Worm (Caenorhabditis elegans): Measurements from ENCODE around the gene plpp-1.3.

Gene plpp-1.3

DNA sequence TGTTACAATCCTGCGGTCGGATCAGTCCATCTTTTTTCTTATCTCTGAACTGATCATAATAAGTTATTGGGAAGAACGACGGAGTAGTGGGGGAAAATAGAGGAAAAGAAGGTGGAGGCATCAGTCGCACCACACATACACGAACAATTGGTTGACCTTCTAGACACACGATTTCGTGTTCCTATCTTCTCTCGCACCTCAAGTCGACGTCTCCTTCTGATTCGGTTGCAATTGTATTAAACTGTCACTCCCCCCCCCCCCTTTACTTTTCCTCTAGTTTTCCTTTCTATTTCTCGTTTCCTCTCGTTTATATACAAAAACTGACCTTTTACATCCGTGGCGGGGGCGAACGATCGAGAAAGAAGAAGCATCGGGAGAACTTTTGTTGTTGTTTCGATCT, 3.9 kb upstream of the plpp-1.3 start (continued):
- no peak for TF ChIP-seq dpl-1 (GFP tag; optimal IDR thresholded peaks at IDR 0.05)
- TF ChIP-seq ceh-90 (tag; optimal IDR thresholded peaks at IDR 0.05): no peak
- TF ChIP-seq nhr-76 (tag; optimal IDR thresholded peaks at IDR 0.05): no peak
- TF ChIP-seq C34B4.2 (tag; optimal IDR thresholded peaks at IDR 0.05): no peak
- no peak for TF ChIP-seq pax-3 (tag; optimal IDR thresholded peaks at IDR 0.05)
- peak; percentile 20 for TF ChIP-seq snu-23 (GFP tag; optimal IDR thresholded peaks at IDR 0.05)
- no peak for TF ChIP-seq lin-15B (tag; optimal IDR thresholded peaks at IDR 0.05)
- no peak for TF ChIP-seq aha-1 (tag; optimal IDR thresholded peaks at IDR 0.05)
- TF ChIP-seq pqm-1 (tag; optimal IDR thresholded peaks at IDR 0.05): no peak
- no peak for TF ChIP-seq ceh-82 (tag; optimal IDR thresholded peaks at IDR 0.05)
- TF ChIP-seq nhr-77 (tag; optimal IDR thresholded peaks at IDR 0.05): no peak
- no peak for TF ChIP-seq fos-1 (tag; optimal IDR thresholded peaks at IDR 0.05)
- TF ChIP-seq nhr-20 (tag; optimal IDR thresholded peaks at IDR 0.05): peak; percentile 13
- peak; percentile 76 for TF ChIP-seq lin-14 (GFP tag; optimal IDR thresholded peaks at IDR 0.05)
- TF ChIP-seq pag-3 (tag; optimal IDR thresholded peaks at IDR 0.05; ENCODE audit: borderline replicate concordance, insufficient read depth): no peak

DNA sequence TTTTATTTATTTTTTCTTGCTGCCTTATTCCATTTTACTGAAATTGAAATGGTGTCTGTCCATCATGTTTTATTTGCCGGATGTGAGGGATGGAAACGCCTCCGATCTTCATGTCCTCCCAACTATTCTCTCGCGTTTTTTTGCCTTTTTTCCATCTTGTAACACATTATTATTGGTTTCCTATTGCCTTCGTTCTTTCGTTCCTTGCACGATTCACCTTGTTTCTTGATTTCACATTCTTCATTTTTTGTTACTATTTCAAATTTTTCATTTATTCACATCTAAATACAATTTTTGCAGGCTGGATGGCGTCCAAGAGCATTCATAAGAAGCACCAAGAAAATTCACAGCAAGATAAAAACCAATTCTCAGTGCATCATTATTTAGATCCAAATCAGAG, 3.5 kb upstream of the plpp-1.3 start, which contains the start of gene yap-1:
yap-1 (plus strand) TSS at position 301 of the 400 bp plus-strand sequence.
- no peak for TF ChIP-seq egl-13 (tag; optimal IDR thresholded peaks at IDR 0.05)
- no peak for TF ChIP-seq efl-1 (optimal IDR thresholded peaks at IDR 0.05)
- TF ChIP-seq efl-1 (GFP tag; optimal IDR thresholded peaks at IDR 0.05 in 1 of 2): peak in 1 of 2 experiments; percentile 74

DNA sequence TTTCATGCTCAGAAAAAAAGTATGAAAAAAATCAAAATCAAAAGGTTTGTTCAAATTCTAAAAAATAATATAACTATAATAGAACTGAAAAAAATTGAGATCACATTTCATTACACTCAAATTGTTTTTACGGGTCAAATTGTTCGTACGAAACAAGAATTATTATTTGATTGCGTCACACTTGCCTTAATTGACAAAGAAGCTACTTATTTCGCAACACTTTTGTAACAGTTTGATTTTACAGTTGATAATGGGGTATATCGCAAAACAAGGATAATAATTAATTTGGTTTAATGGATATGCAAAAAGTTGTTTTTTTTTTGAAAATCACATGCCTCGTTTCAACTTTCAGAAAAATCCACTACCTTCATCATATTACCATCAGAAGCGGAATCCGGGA, 3.1 kb upstream of the plpp-1.3 start:
- no peak for TF ChIP-seq unc-98 (GFP tag; IDR thresholded peaks at IDR 0.05)
- TF ChIP-seq skn-1 (tag; optimal IDR thresholded peaks at IDR 0.05): no peak
- no peak for TF ChIP-seq vab-15 (tag; optimal IDR thresholded peaks at IDR 0.05)
- TF ChIP-seq fos-1 (tag; optimal IDR thresholded peaks at IDR 0.05): no peak
- TF ChIP-seq grh-1 (GFP tag; IDR thresholded peaks at IDR 0.05): no peak
- TF ChIP-seq hlh-17 (GFP tag; optimal IDR thresholded peaks at IDR 0.05; ENCODE audit: borderline replicate concordance): no peak
- TF ChIP-seq mep-1 (tag; optimal IDR thresholded peaks at IDR 0.05): no peak
- TF ChIP-seq egl-27 (tag; optimal IDR thresholded peaks at IDR 0.05): no peak
- no peak for TF ChIP-seq aly-2 (tag; optimal IDR thresholded peaks at IDR 0.05)
- TF ChIP-seq nhr-77 (tag; optimal IDR thresholded peaks at IDR 0.05): no peak
- no peak for TF ChIP-seq unc-130 (tag; optimal IDR thresholded peaks at IDR 0.05)
- no peak for TF ChIP-seq alr-1 (tag; optimal IDR thresholded peaks at IDR 0.05; ENCODE audit: borderline replicate concordance)
- no peak for TF ChIP-seq Y116A8C.19 (tag; optimal IDR thresholded peaks at IDR 0.05; ENCODE audit: borderline replicate concordance)
- TF ChIP-seq ceh-8 (GFP tag; optimal IDR thresholded peaks at IDR 0.05): no peak
- no peak for TF ChIP-seq lin-13 (GFP tag; optimal IDR thresholded peaks at IDR 0.05)
- TF ChIP-seq ceh-90 (tag; optimal IDR thresholded peaks at IDR 0.05): no peak
- no peak for TF ChIP-seq nhr-71 (tag; optimal IDR thresholded peaks at IDR 0.05)
- no peak for TF ChIP-seq sup-37 (GFP tag; optimal IDR thresholded peaks at IDR 0.05)
- no peak for TF ChIP-seq mef-2 (tag; optimal IDR thresholded peaks at IDR 0.05)

DNA sequence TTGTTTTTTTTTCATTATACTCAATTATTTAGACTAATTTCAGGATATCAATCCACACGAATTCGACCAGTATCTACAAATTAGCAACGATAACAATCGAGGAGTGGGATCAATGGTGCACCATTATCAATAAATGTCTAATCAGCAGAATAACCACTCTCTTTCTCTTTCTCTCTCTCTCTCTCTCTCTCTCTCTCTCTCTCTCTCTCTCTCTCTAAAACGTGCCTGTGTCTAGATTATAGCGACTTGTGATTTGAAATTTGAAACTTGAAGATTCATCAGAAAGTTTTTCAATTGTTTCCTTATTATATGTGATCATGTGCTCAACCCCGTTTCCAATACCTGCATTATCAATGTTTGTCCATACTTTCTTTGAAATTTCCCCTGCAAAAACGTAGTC, 864 bp upstream of the plpp-1.3 start:
- TF ChIP-seq ztf-11 (tag; optimal IDR thresholded peaks at IDR 0.05) (no peak), efl-1 (optimal IDR thresholded peaks at IDR 0.05) (no peak), efl-1 (GFP tag; optimal IDR thresholded peaks at IDR 0.05 in 1 of 2) (peak in 1 of 2 experiments; percentile 26), ztf-4 (tag; optimal IDR thresholded peaks at IDR 0.05) (no peak), lin-35 (GFP tag; optimal IDR thresholded peaks at IDR 0.05) (peak in 1 of 2 experiments; percentile 36), nhr-20 (tag; optimal IDR thresholded peaks at IDR 0.05) (peak; percentile 18), elt-2 (tag; optimal IDR thresholded peaks at IDR 0.05) (peak; percentile 92)
